Worm (Caenorhabditis elegans) whole organism, late embryonic: ENCODE measurements around the gene rars-2.

Experiments
- ceh-24 ChIP-seq: sonication (generic microtip); optimal IDR thresholded peaks from 2 replicates; lab custom pipeline; 2016; ENCODE audit warnings: mild to moderate bottlenecking, missing genetic modification characterization, missing compliant biosample characterization
- fkh-10 ChIP-seq: fragments of 150-350 bp; optimal IDR thresholded peaks from 2 replicates; lab custom pipeline; 2014; ENCODE audit warnings: missing biosample characterization, missing genetic modification reagents, missing genetic modification characterization
- gmeb-2 ChIP-seq: sonication (generic microtip); optimal IDR thresholded peaks from 2 replicates; lab custom pipeline; 2016; ENCODE audit warnings: missing genetic modification characterization, inconsistent platforms, missing compliant biosample characterization
- mec-3 ChIP-seq: sonication (generic microtip); optimal IDR thresholded peaks from 2 replicates; lab custom pipeline; 2016; ENCODE audit warnings: borderline replicate concordance, missing genetic modification characterization, missing compliant biosample characterization
- pag-3 ChIP-seq: sonication (generic microtip); optimal IDR thresholded peaks from 2 replicates; lab custom pipeline; 2016; ENCODE audit warnings: missing compliant biosample characterization, missing genetic modification characterization, borderline replicate concordance
- sox-2 ChIP-seq: fragments of 200-800 bp; sonication (Bioruptor generic); IDR thresholded peaks from 2 replicates; pipeline ENCODE4 v1.3.6; 2022; ENCODE audit warnings: missing genetic modification reagents, missing genetic modification characterization, missing compliant biosample characterization

rars-2 gene

ce11 chrII:6176154-6176897 lies 51.0 kb downstream of the rars-2 start:
- TF ChIP-seq fkh-10 (GFP tag; lab: Kevin White, UChicago) (no peak), pag-3 (no peak), ceh-24 (tag; lab: Kevin White, UChicago) (no peak), gmeb-2 (no peak), sox-2 (GFP tag; lab: Robert Waterston, UW) (no peak), mec-3 (tag; lab: Kevin White, UChicago) (no peak)
